Fruit fly (Drosophila melanogaster) whole organism, embryonic: ENCODE measurements around the gene CG34179.

Experiments
- Ada2b ChIP-seq: fragments of 200-800 bp; sonication (Bioruptor generic); IDR thresholded peaks from 2 replicates; pipeline ENCODE4 v1.3.6; 2022; ENCODE audit warnings: missing biosample characterization, missing genetic modification characterization
- CG10267 ChIP-seq: fragments of 200-800 bp; sonication (Bioruptor generic); optimal IDR thresholded peaks from 2 replicates; lab custom pipeline; 2018; ENCODE audit warnings: missing biosample characterization, mild to moderate bottlenecking, missing genetic modification characterization, moderate library complexity
- CG12104 ChIP-seq: fragments of 200-800 bp; sonication (Bioruptor generic); optimal IDR thresholded peaks from 3 replicates; lab custom pipeline; 2016; ENCODE audit warnings: missing biosample characterization, missing genetic modification characterization
- CG12659 ChIP-seq: fragments of 200-800 bp; sonication (Bioruptor generic); optimal IDR thresholded peaks from 3 replicates; lab custom pipeline; 2017; ENCODE audit warnings: mild to moderate bottlenecking, missing biosample characterization, missing genetic modification reagents, missing genetic modification characterization
- CG13624 ChIP-seq: fragments of 200-800 bp; sonication (Bioruptor generic); optimal IDR thresholded peaks from 2 replicates; lab custom pipeline; 2016; ENCODE audit warnings: missing biosample characterization, missing genetic modification characterization
- CG14710 ChIP-seq: fragments of 200-800 bp; sonication (Bioruptor generic); optimal IDR thresholded peaks from 3 replicates; lab custom pipeline; 2019; ENCODE audit warnings: missing biosample characterization, mild to moderate bottlenecking, missing genetic modification characterization, moderate library complexity
- CG14860 ChIP-seq: fragments of 200-800 bp; sonication (Bioruptor generic); IDR thresholded peaks from 3 replicates; pipeline ENCODE4 v1.3.6; 2022; ENCODE audit warnings: missing biosample characterization, missing genetic modification characterization; ENCODE audit not compliant: partially characterized antibody
- CG14965 ChIP-seq: fragments of 200-800 bp; sonication (Bioruptor generic); optimal IDR thresholded peaks from 2 replicates; lab custom pipeline; 2016; ENCODE audit warnings: missing biosample characterization, missing genetic modification characterization, borderline replicate concordance
- CG1603 ChIP-seq: fragments of 200-800 bp; sonication (Bioruptor generic); optimal IDR thresholded peaks from 2 replicates; lab custom pipeline; 2019; ENCODE audit warnings: missing biosample characterization, mild to moderate bottlenecking, missing genetic modification characterization, moderate library complexity
- CG16813 ChIP-seq: fragments of 200-800 bp; sonication (Bioruptor generic); IDR thresholded peaks from 3 replicates; pipeline ENCODE4 v1.3.6; 2022; ENCODE audit warnings: missing biosample characterization, missing genetic modification characterization; ENCODE audit not compliant: partially characterized antibody
- CG2129 ChIP-seq: fragments of 200-800 bp; sonication (Bioruptor generic); IDR thresholded peaks from 2 replicates; pipeline ENCODE4 v1.3.6; 2022; ENCODE audit warnings: missing biosample characterization, missing genetic modification characterization; ENCODE audit not compliant: partially characterized antibody
- CG34422 ChIP-seq: fragments of 200-800 bp; sonication (Bioruptor generic); IDR thresholded peaks from 3 replicates; pipeline ENCODE4 v1.3.6; 2022; ENCODE audit warnings: missing biosample characterization, missing genetic modification characterization
- CG4617 ChIP-seq: fragments of 200-800 bp; sonication (Bioruptor generic); optimal IDR thresholded peaks from 3 replicates; lab custom pipeline; 2016; ENCODE audit warnings: missing biosample characterization, missing genetic modification characterization, borderline replicate concordance
- CG4707 ChIP-seq: fragments of 200-800 bp; sonication (Bioruptor generic); optimal IDR thresholded peaks from 2 replicates; lab custom pipeline; 2018; ENCODE audit warnings: missing biosample characterization, mild to moderate bottlenecking, missing genetic modification characterization, moderate library complexity
- CoRest ChIP-seq: fragments of 200-800 bp; sonication (Bioruptor generic); optimal IDR thresholded peaks from 3 replicates; lab custom pipeline; 2018; ENCODE audit warnings: missing biosample characterization, mild to moderate bottlenecking, missing genetic modification characterization, moderate library complexity
- GATAe ChIP-seq: fragments of 200-800 bp; sonication (Bioruptor generic); conservative IDR thresholded peaks from 2 replicates; pipeline ENCODE4 v1.3.6; 2022; ENCODE audit warnings: missing biosample characterization, missing genetic modification characterization
- Hr39 ChIP-seq: fragments of >200 bp; optimal IDR thresholded peaks from 2 replicates; lab custom pipeline; 2017
- Lpt ChIP-seq: fragments of >200 bp; optimal IDR thresholded peaks from 2 replicates; lab custom pipeline; 2018; ENCODE audit warnings: missing biosample characterization, missing genetic modification characterization
- MESR4 ChIP-seq: fragments of 200-800 bp; sonication (Bioruptor generic); optimal IDR thresholded peaks from 2 replicates; lab custom pipeline; 2018; ENCODE audit warnings: missing biosample characterization, mild to moderate bottlenecking, missing genetic modification characterization, moderate library complexity
- Med ChIP-seq: fragments of 200-800 bp; sonication (Bioruptor generic); peaks from one replicate; lab custom pipeline; 2016; ENCODE audit warnings: missing biosample characterization, missing genetic modification characterization, mild to moderate bottlenecking, inconsistent platforms, moderate library complexity
- Myb ChIP-seq: fragments of 200-800 bp; sonication (Bioruptor generic); optimal IDR thresholded peaks from 2 replicates; lab custom pipeline; 2016; ENCODE audit warnings: missing biosample characterization, missing genetic modification characterization
- Scr ChIP-seq: fragments of 200-800 bp; sonication (Bioruptor generic); IDR thresholded peaks from 2 replicates; pipeline ENCODE4 v1.3.6; 2022; ENCODE audit warnings: missing biosample characterization, missing genetic modification characterization; ENCODE audit not compliant: partially characterized antibody
- Sry-δ ChIP-seq: fragments of 200-800 bp; sonication (Bioruptor generic); optimal IDR thresholded peaks from 2 replicates; lab custom pipeline; 2016; ENCODE audit warnings: missing biosample characterization, missing genetic modification characterization
- YL-1 ChIP-seq: fragments of 200-800 bp; sonication (Bioruptor generic); optimal IDR thresholded peaks from 3 replicates; lab custom pipeline; 2017; ENCODE audit warnings: missing biosample characterization, mild to moderate bottlenecking, missing genetic modification characterization
- chinmo ChIP-seq: fragments of 200-800 bp; sonication (Bioruptor generic); IDR thresholded peaks from 4 replicates; pipeline ENCODE4 v1.3.6; 2022; ENCODE audit warnings: missing biosample characterization, missing genetic modification characterization; ENCODE audit not compliant: partially characterized antibody
- croc ChIP-seq: fragments of 200-800 bp; sonication (Bioruptor generic); conservative IDR thresholded peaks from 3 replicates; pipeline ENCODE4 v1.3.6; 2022; ENCODE audit warnings: missing biosample characterization, missing genetic modification characterization
- crol ChIP-seq: fragments of 200-800 bp; sonication (Bioruptor generic); IDR thresholded peaks from 2 replicates; pipeline ENCODE4 v1.3.6; 2022; ENCODE audit warnings: missing biosample characterization, missing genetic modification characterization
- crp ChIP-seq, 2 experiments: fragments of 200-800 bp; sonication (Bioruptor generic); optimal IDR thresholded peaks; 2 replicates in 1 of 2; 3 replicates in 1 of 2; lab custom pipeline; 2017; ENCODE audit warnings: missing biosample characterization in 2 of 2, missing genetic modification characterization in 2 of 2, mild to moderate bottlenecking in 1 of 2, moderate library complexity in 1 of 2
- dpn ChIP-seq, 2 experiments: fragments of 200-800 bp; sonication (Bioruptor generic); optimal IDR thresholded peaks; 3 replicates each; lab custom pipeline; 2016; ENCODE audit warnings: missing biosample characterization in 2 of 2, missing genetic modification characterization in 2 of 2
- gcm ChIP-seq: fragments of 200-800 bp; sonication (Bioruptor generic); optimal IDR thresholded peaks from 2 replicates; lab custom pipeline; 2019; ENCODE audit warnings: missing biosample characterization, mild to moderate bottlenecking, missing genetic modification characterization, moderate library complexity
- gfzf ChIP-seq: fragments of 200-800 bp; sonication (Bioruptor generic); optimal IDR thresholded peaks from 2 replicates; lab custom pipeline; 2016; ENCODE audit warnings: missing biosample characterization, mild to moderate bottlenecking, missing genetic modification characterization, moderate library complexity
- hbn ChIP-seq: fragments of 200-800 bp; sonication (Bioruptor generic); IDR thresholded peaks from 2 replicates; pipeline ENCODE4 v1.3.6; 2022; ENCODE audit warnings: missing biosample characterization, missing genetic modification characterization; ENCODE audit not compliant: partially characterized antibody
- her ChIP-seq: fragments of 200-800 bp; sonication (Bioruptor generic); optimal IDR thresholded peaks from 2 replicates; lab custom pipeline; 2016; ENCODE audit warnings: missing biosample characterization, missing genetic modification characterization
- insv ChIP-seq, 2 experiments: fragments of 200-800 bp; sonication (Bioruptor generic); optimal IDR thresholded peaks; 3 replicates each; lab custom pipeline; 2016 to 2018; ENCODE audit warnings: missing biosample characterization in 2 of 2, missing genetic modification characterization in 2 of 2
- inv ChIP-seq: fragments of 200-800 bp; sonication (Bioruptor generic); IDR thresholded peaks from 2 replicates; pipeline ENCODE4 v1.3.6; 2022; ENCODE audit warnings: missing biosample characterization, missing genetic modification characterization; ENCODE audit not compliant: partially characterized antibody
- klu ChIP-seq: fragments of 200-800 bp; sonication (Bioruptor generic); IDR thresholded peaks from 2 replicates; pipeline ENCODE4 v1.3.6; 2022; ENCODE audit warnings: missing biosample characterization, missing genetic modification characterization
- lbe ChIP-seq: fragments of 200-800 bp; sonication (Bioruptor generic); optimal IDR thresholded peaks from 2 replicates; lab custom pipeline; 2016; ENCODE audit warnings: missing biosample characterization, mild to moderate bottlenecking, missing genetic modification characterization
- nau ChIP-seq: fragments of 200-800 bp; sonication (Bioruptor generic); optimal IDR thresholded peaks from 3 replicates; lab custom pipeline; 2017; ENCODE audit warnings: missing biosample characterization, mild to moderate bottlenecking, missing genetic modification characterization, missing genetic modification reagents
- phol ChIP-seq: fragments of 200-800 bp; sonication (Bioruptor generic); optimal IDR thresholded peaks from 3 replicates; lab custom pipeline; 2018; ENCODE audit warnings: missing biosample characterization, mild to moderate bottlenecking, missing genetic modification characterization, moderate library complexity
- psq ChIP-seq: fragments of 200-800 bp; sonication (Bioruptor generic); optimal IDR thresholded peaks from 2 replicates; lab custom pipeline; 2017; ENCODE audit warnings: missing biosample characterization, missing genetic modification characterization
- ranshi ChIP-seq: fragments of 200-800 bp; sonication (Bioruptor generic); IDR thresholded peaks from 2 replicates; pipeline ENCODE4 v1.3.6; 2022; ENCODE audit warnings: missing biosample characterization, missing genetic modification characterization
- seq ChIP-seq: fragments of 200-800 bp; sonication (Bioruptor generic); IDR thresholded peaks from 2 replicates; pipeline ENCODE4 v1.3.6; 2022; ENCODE audit warnings: missing biosample characterization, missing genetic modification characterization
- sna ChIP-seq: fragments of 200-800 bp; sonication (Bioruptor generic); IDR thresholded peaks from 2 replicates; pipeline ENCODE4 v1.3.6; 2022; ENCODE audit warnings: missing biosample characterization, missing genetic modification characterization; ENCODE audit not compliant: partially characterized antibody
- stwl ChIP-seq: fragments of 200-800 bp; sonication (Bioruptor generic); optimal IDR thresholded peaks from 3 replicates; lab custom pipeline; 2018; ENCODE audit warnings: missing biosample characterization, mild to moderate bottlenecking, missing genetic modification characterization, moderate library complexity
- unc-4 ChIP-seq: fragments of 200-800 bp; sonication (Bioruptor generic); IDR thresholded peaks from 2 replicates; pipeline ENCODE4 v1.3.6; 2022; ENCODE audit warnings: missing biosample characterization, missing genetic modification characterization; ENCODE audit not compliant: partially characterized antibody
- vvl ChIP-seq: fragments of 200-800 bp; sonication (Bioruptor generic); IDR thresholded peaks from 2 replicates; pipeline ENCODE4 v1.3.6; 2022; ENCODE audit warnings: missing biosample characterization, missing genetic modification characterization
- zen2 ChIP-seq: fragments of 200-800 bp; sonication (Bioruptor generic); IDR thresholded peaks from 3 replicates; pipeline ENCODE4 v1.3.6; 2022; ENCODE audit warnings: missing biosample characterization, missing genetic modification characterization; ENCODE audit not compliant: partially characterized antibody
- zf30C ChIP-seq: fragments of 200-800 bp; sonication (Bioruptor generic); optimal IDR thresholded peaks from 3 replicates; lab custom pipeline; 2018; ENCODE audit warnings: missing biosample characterization, mild to moderate bottlenecking, missing genetic modification characterization

CG34179 gene

DNA sequence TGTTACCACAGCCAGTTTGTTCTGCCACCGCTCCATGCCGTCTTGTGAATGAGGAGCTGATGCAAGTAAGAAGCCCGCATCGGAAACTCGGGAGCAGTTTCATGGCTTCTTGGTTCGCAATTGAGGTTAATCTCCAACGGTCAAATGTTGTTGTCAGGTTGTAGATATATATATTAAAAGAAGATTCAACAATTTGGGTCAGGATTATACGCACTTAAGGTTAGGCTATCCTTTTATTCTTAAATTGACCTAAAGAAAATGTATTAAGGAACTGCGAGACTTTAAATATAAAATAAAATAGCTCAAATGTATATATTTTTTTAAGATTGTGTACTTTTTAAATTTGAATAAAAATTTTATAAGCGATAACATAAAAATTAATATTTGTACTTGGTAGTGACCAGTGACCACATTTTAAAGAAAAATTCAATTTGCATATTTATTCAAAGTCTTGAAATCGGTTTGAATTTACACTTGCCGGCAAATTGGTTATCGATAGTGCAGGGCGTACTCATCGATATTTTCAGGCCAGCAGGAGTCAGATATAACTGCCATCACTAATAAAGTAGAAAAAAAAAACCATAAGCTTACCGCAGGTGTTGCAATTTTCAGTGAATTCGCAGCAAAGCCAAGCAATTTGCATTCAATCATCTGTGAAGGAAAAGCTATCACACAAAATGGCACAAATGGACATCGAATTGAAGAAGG lies 20.2 kb upstream of the CG34179 start, which contains the start of the genes CG9150 and Pfdn1 (continued):
- TF ChIP-seq MESR4 (GFP tag; lab: Kevin White, UChicago): peak; percentile 62
- peak; percentile 18 for TF ChIP-seq phol
- no peak for TF ChIP-seq zf30C (GFP tag; lab: Kevin White, UChicago)
- TF ChIP-seq inv (GFP tag; lab: Robert Waterston, UW): peak; percentile 80
- no peak for TF ChIP-seq CG14965 (GFP tag; lab: Kevin White, UChicago)
- TF ChIP-seq Sry-δ (GFP tag; lab: Kevin White, UChicago): peak; percentile 95
- no peak for TF ChIP-seq CG12104 (GFP tag; lab: Kevin White, UChicago)
- peak; percentile 69 for TF ChIP-seq YL-1 (GFP tag; lab: Kevin White, UChicago)
- TF ChIP-seq crp (GFP tag; optimal IDR thresholded peaks at IDR 0.05; lab: Kevin White, UChicago): peak in 1 of 2 experiments; percentile 54
- peak; percentile 61 for TF ChIP-seq CG4617 (GFP tag; lab: Kevin White, UChicago)
- peak; percentile 50 for TF ChIP-seq lbe (GFP tag; lab: Kevin White, UChicago)
- TF ChIP-seq Hr39 (lab: Kevin White, UChicago): no peak
- peak; percentile 87 for TF ChIP-seq CG16813
- peak; percentile 87 for TF ChIP-seq vvl (GFP tag; lab: Robert Waterston, UW)
- no peak for TF ChIP-seq dpn (GFP tag; optimal IDR thresholded peaks at IDR 0.05; lab: Kevin White, UChicago)
- peak; percentile 78; the same call in 2 of the 4 replicates for TF ChIP-seq chinmo (GFP tag; lab: Robert Waterston, UW)
- TF ChIP-seq sna (GFP tag; lab: Robert Waterston, UW): peak; percentile 79
- no peak for TF ChIP-seq psq
- TF ChIP-seq CG12659 (GFP tag; lab: Kevin White, UChicago): peak; percentile 6
- peak; percentile 29 for TF ChIP-seq CG13624 (GFP tag; lab: Kevin White, UChicago)
- TF ChIP-seq CG14710 (tag; lab: Kevin White, UChicago): peak; percentile 45
- peak; percentile 82 for TF ChIP-seq Med (GFP tag; lab: Kevin White, UChicago)
- peak; percentile 20 for TF ChIP-seq CoRest (tag; lab: Kevin White, UChicago)
- TF ChIP-seq zen2 (GFP tag; lab: Robert Waterston, UW): peak; percentile 80
- no peak; the same call in 2 of the 3 replicates for TF ChIP-seq CG34422 (GFP tag; lab: Robert Waterston, UW)
- TF ChIP-seq GATAe (GFP tag; lab: Robert Waterston, UW): no peak
- peak; percentile 35 for TF ChIP-seq CG1603
- no peak for TF ChIP-seq croc (GFP tag; lab: Robert Waterston, UW)
- TF ChIP-seq unc-4: peak; percentile 90
- TF ChIP-seq Ada2b: no peak
- peak; percentile 90 for TF ChIP-seq Scr (GFP tag; lab: Robert Waterston, UW)
- no peak for TF ChIP-seq klu (GFP tag; lab: Robert Waterston, UW)
- peak; percentile 90 for TF ChIP-seq hbn (GFP tag; lab: Robert Waterston, UW)
- TF ChIP-seq ranshi (GFP tag; lab: Robert Waterston, UW): no peak
- no peak for TF ChIP-seq CG4707 (GFP tag; lab: Kevin White, UChicago)
- TF ChIP-seq CG2129: peak; percentile 80
- no peak for TF ChIP-seq crol (GFP tag; lab: Robert Waterston, UW)
- no peak for TF ChIP-seq insv (GFP tag; optimal IDR thresholded peaks at IDR 0.05; lab: Kevin White, UChicago)
- peak; percentile 87 for TF ChIP-seq CG14860 (GFP tag; lab: Robert Waterston, UW)
- TF ChIP-seq her: peak; percentile 2
- peak; percentile 17 for TF ChIP-seq gfzf (GFP tag; lab: Kevin White, UChicago)
- TF ChIP-seq nau (GFP tag; lab: Kevin White, UChicago): no peak
- TF ChIP-seq seq (GFP tag; lab: Robert Waterston, UW): no peak
- no peak for TF ChIP-seq Lpt (GFP tag; lab: Kevin White, UChicago)
- peak; percentile 68 for TF ChIP-seq Myb
- no peak for TF ChIP-seq gcm
- TF ChIP-seq CG10267: peak; percentile 21
- peak; percentile 57 for TF ChIP-seq stwl (tag; lab: Kevin White, UChicago)
